Fruit fly (Drosophila melanogaster): ENCODE data around the gene CG11891.
A peak's percentile ranks its signal among the peaks of the same experiment; 100 is the strongest.

- TF ChIP-seq CG7045 (GFP tag; optimal IDR thresholded peaks at IDR 0.05) (no peak), CG14711 (tag; optimal IDR thresholded peaks at IDR 0.05) (no peak), CG1620 (GFP tag; optimal IDR thresholded peaks at IDR 0.05) (no peak), Clk (GFP tag; optimal IDR thresholded peaks at IDR 0.05) (no peak), CG12768 (GFP tag; optimal IDR thresholded peaks at IDR 0.05) (no peak), kay (GFP tag; ENCODE audit: borderline replicate concordance) (peak; percentile 73)
Observed at dm6 chr3R:25316016-25316415, 46.0 kb downstream of the CG11891 start, which contains the start of gene CG10559.

Data from whole organism, adult.